Fruit fly (Drosophila melanogaster) whole organism, embryonic: ENCODE results near the gene CG6254.

Source experiments
- Atf3 ChIP-seq: fragments of 200-800 bp; sonication (Bioruptor generic); optimal IDR thresholded peaks from 3 replicates; lab custom pipeline; 2016; ENCODE audit warnings: missing biosample characterization, missing genetic modification characterization
- Bdp1 ChIP-seq: fragments of 200-800 bp; sonication (Bioruptor generic); optimal IDR thresholded peaks from 3 replicates; lab custom pipeline; 2016; ENCODE audit warnings: missing biosample characterization, missing genetic modification characterization
- Blimp-1 ChIP-seq: fragments of 200-800 bp; sonication (Bioruptor generic); optimal IDR thresholded peaks from 3 replicates; lab custom pipeline; 2018; ENCODE audit warnings: missing biosample characterization, missing genetic modification characterization, mild to moderate bottlenecking, moderate library complexity, missing genetic modification reagents
- CG10543 ChIP-seq: fragments of 200-800 bp; sonication (Bioruptor generic); optimal IDR thresholded peaks from 3 replicates; lab custom pipeline; 2017; ENCODE audit warnings: missing biosample characterization, mild to moderate bottlenecking, missing genetic modification characterization, moderate library complexity
- CG10959 ChIP-seq: fragments of 200-800 bp; sonication (Bioruptor generic); IDR thresholded peaks from 2 replicates; pipeline ENCODE4 v1.3.6; 2022; ENCODE audit warnings: missing biosample characterization, missing genetic modification characterization
- CG11085 ChIP-seq: fragments of 200-800 bp; sonication (Bioruptor generic); IDR thresholded peaks from 2 replicates; pipeline ENCODE4 v1.3.6; 2022; ENCODE audit warnings: missing biosample characterization, missing genetic modification characterization
- CG11247 ChIP-seq: fragments of 200-800 bp; sonication (Bioruptor generic); IDR thresholded peaks from 2 replicates; pipeline ENCODE4 v1.3.6; 2022; ENCODE audit warnings: missing biosample characterization, missing genetic modification characterization
- CG11456 ChIP-seq: fragments of 200-800 bp; sonication (Bioruptor generic); IDR thresholded peaks from 3 replicates; pipeline ENCODE4 v1.3.6; 2022; ENCODE audit warnings: missing biosample characterization, missing genetic modification characterization
- CG11560 ChIP-seq: fragments of 200-800 bp; sonication (Bioruptor generic); IDR thresholded peaks from 3 replicates; pipeline ENCODE4 v1.3.6; 2022; ENCODE audit warnings: missing biosample characterization, missing genetic modification characterization
- CG12299 ChIP-seq: fragments of 200-800 bp; sonication (Bioruptor generic); optimal IDR thresholded peaks from 2 replicates; lab custom pipeline; 2018; ENCODE audit warnings: missing biosample characterization, mild to moderate bottlenecking, missing genetic modification characterization
- CG12942 ChIP-seq: fragments of 200-800 bp; sonication (Bioruptor generic); optimal IDR thresholded peaks from 3 replicates; lab custom pipeline; 2016; ENCODE audit warnings: missing biosample characterization, missing genetic modification characterization
- CG1529 ChIP-seq: fragments of 200-800 bp; sonication (Bioruptor generic); optimal IDR thresholded peaks from 3 replicates; lab custom pipeline; 2018; ENCODE audit warnings: missing biosample characterization, missing genetic modification characterization
- CG15479 ChIP-seq: fragments of 200-800 bp; sonication (Bioruptor generic); optimal IDR thresholded peaks from 3 replicates; lab custom pipeline; 2019; ENCODE audit warnings: missing biosample characterization, mild to moderate bottlenecking, missing genetic modification characterization, moderate library complexity
- CG1603 ChIP-seq: fragments of 200-800 bp; sonication (Bioruptor generic); optimal IDR thresholded peaks from 2 replicates; lab custom pipeline; 2019; ENCODE audit warnings: missing biosample characterization, mild to moderate bottlenecking, missing genetic modification characterization, moderate library complexity
- CG1647 ChIP-seq: fragments of 200-800 bp; sonication (Bioruptor generic); optimal IDR thresholded peaks from 3 replicates; lab custom pipeline; 2016; ENCODE audit warnings: missing biosample characterization, missing genetic modification characterization
- CG17612 ChIP-seq: fragments of 200-800 bp; sonication (Bioruptor generic); IDR thresholded peaks from 2 replicates; pipeline ENCODE4 v1.3.6; 2022; ENCODE audit warnings: missing biosample characterization, missing genetic modification characterization
- CG2199 ChIP-seq: fragments of 200-800 bp; sonication (Bioruptor generic); IDR thresholded peaks from 3 replicates; pipeline ENCODE4 v1.3.6; 2022; ENCODE audit warnings: missing biosample characterization, missing genetic modification characterization
- CG2889 ChIP-seq: fragments of 200-800 bp; sonication (Bioruptor generic); IDR thresholded peaks from 3 replicates; pipeline ENCODE4 v1.3.6; 2022; ENCODE audit warnings: missing biosample characterization, missing genetic modification characterization
- CG30403 ChIP-seq: fragments of 200-800 bp; sonication (Bioruptor generic); optimal IDR thresholded peaks from 3 replicates; lab custom pipeline; 2016; ENCODE audit warnings: missing biosample characterization, missing genetic modification characterization
- CG6689 ChIP-seq: fragments of 200-800 bp; sonication (Bioruptor generic); IDR thresholded peaks from 2 replicates; pipeline ENCODE4 v1.3.6; 2022; ENCODE audit warnings: missing biosample characterization, missing genetic modification characterization
- CG7271 ChIP-seq: fragments of 200-800 bp; sonication (Bioruptor generic); optimal IDR thresholded peaks from 2 replicates; lab custom pipeline; 2018; ENCODE audit warnings: missing biosample characterization, mild to moderate bottlenecking, missing genetic modification characterization, moderate library complexity
- CG8388 ChIP-seq: fragments of 200-800 bp; sonication (Bioruptor generic); optimal IDR thresholded peaks from 2 replicates; lab custom pipeline; 2019; ENCODE audit warnings: missing biosample characterization, mild to moderate bottlenecking, missing genetic modification characterization, moderate library complexity
- CoRest ChIP-seq: fragments of 200-800 bp; sonication (Bioruptor generic); optimal IDR thresholded peaks from 3 replicates; lab custom pipeline; 2018; ENCODE audit warnings: missing biosample characterization, mild to moderate bottlenecking, missing genetic modification characterization, moderate library complexity
- Dad ChIP-seq: fragments of 200-800 bp; sonication (Bioruptor generic); optimal IDR thresholded peaks from 3 replicates; lab custom pipeline; 2016; ENCODE audit warnings: missing biosample characterization, missing genetic modification characterization
- Dbx ChIP-seq: fragments of 200-800 bp; sonication (Bioruptor generic); IDR thresholded peaks from 3 replicates; pipeline ENCODE4 v1.3.6; 2022; ENCODE audit warnings: missing biosample characterization, missing genetic modification characterization
- Deaf1 ChIP-seq: fragments of 200-800 bp; optimal IDR thresholded peaks from 3 replicates; lab custom pipeline; 2019; ENCODE audit warnings: missing biosample characterization, mild to moderate bottlenecking, missing genetic modification characterization, moderate library complexity
- Dip2 ChIP-seq: fragments of 200-800 bp; sonication (Bioruptor generic); IDR thresholded peaks from 2 replicates; pipeline ENCODE4 v1.3.6; 2022; ENCODE audit warnings: missing biosample characterization, missing genetic modification characterization
- Ets65A ChIP-seq: fragments of 200-800 bp; sonication (Bioruptor generic); peaks from one replicate; lab custom pipeline; 2016; ENCODE audit warnings: missing biosample characterization, missing genetic modification characterization
- Gsc ChIP-seq: fragments of 200-800 bp; sonication (Bioruptor generic); IDR thresholded peaks from 2 replicates; pipeline ENCODE4 v1.3.6; 2022; ENCODE audit warnings: missing biosample characterization, missing genetic modification characterization
- Hr3 ChIP-seq: fragments of 200-800 bp; sonication (Bioruptor generic); optimal IDR thresholded peaks from 3 replicates; lab custom pipeline; 2016; ENCODE audit warnings: missing biosample characterization, missing genetic modification characterization
- Hsf ChIP-seq: fragments of 200-800 bp; sonication (Bioruptor generic); optimal IDR thresholded peaks from 3 replicates; lab custom pipeline; 2016; ENCODE audit warnings: missing biosample characterization, missing genetic modification characterization
- Mad ChIP-seq: fragments of 200-800 bp; sonication (Bioruptor generic); optimal IDR thresholded peaks from 2 replicates; lab custom pipeline; 2016; ENCODE audit warnings: missing biosample characterization, missing genetic modification characterization
- Med ChIP-seq: fragments of 200-800 bp; sonication (Bioruptor generic); peaks from one replicate; lab custom pipeline; 2016; ENCODE audit warnings: missing biosample characterization, missing genetic modification characterization, mild to moderate bottlenecking, inconsistent platforms, moderate library complexity
- NC2β ChIP-seq: fragments of 200-800 bp; sonication (Bioruptor generic); optimal IDR thresholded peaks from 2 replicates; lab custom pipeline; 2016; ENCODE audit warnings: missing biosample characterization, missing genetic modification characterization
- Ravus ChIP-seq: fragments of 200-800 bp; sonication (Bioruptor generic); IDR thresholded peaks from 2 replicates; pipeline ENCODE4 v1.3.6; 2022; ENCODE audit warnings: missing biosample characterization, missing genetic modification characterization
- Sox100B ChIP-seq: fragments of 200-800 bp; sonication (Bioruptor generic); optimal IDR thresholded peaks from 3 replicates; lab custom pipeline; 2018; ENCODE audit warnings: missing biosample characterization, mild to moderate bottlenecking, missing genetic modification characterization
- Xbp1 ChIP-seq: fragments of 200-800 bp; sonication (Bioruptor generic); optimal IDR thresholded peaks from 3 replicates; lab custom pipeline; 2016; ENCODE audit warnings: missing biosample characterization, mild to moderate bottlenecking, missing genetic modification characterization
- btn ChIP-seq: fragments of 200-800 bp; sonication (Bioruptor generic); optimal IDR thresholded peaks from 2 replicates; lab custom pipeline; 2016; ENCODE audit warnings: missing biosample characterization, missing genetic modification characterization
- chif ChIP-seq, 2 experiments: fragments of 200-800 bp; sonication (Bioruptor generic); optimal IDR thresholded peaks; 3 replicates each; lab custom pipeline; 2016; ENCODE audit warnings: missing biosample characterization in 2 of 2, missing genetic modification characterization in 2 of 2
- chn ChIP-seq: fragments of 200-800 bp; sonication (Bioruptor generic); optimal IDR thresholded peaks from 2 replicates; lab custom pipeline; 2016; ENCODE audit warnings: missing biosample characterization, missing genetic modification characterization
- ci ChIP-seq: fragments of 200-800 bp; sonication (Bioruptor generic); IDR thresholded peaks from 3 replicates; pipeline ENCODE4 v1.3.6; 2022; ENCODE audit warnings: missing biosample characterization, missing genetic modification characterization
- dmrt11E ChIP-seq: fragments of 200-800 bp; sonication (Bioruptor generic); optimal IDR thresholded peaks from 3 replicates; lab custom pipeline; 2018; ENCODE audit warnings: missing biosample characterization, mild to moderate bottlenecking, missing genetic modification characterization, moderate library complexity
- ewg ChIP-seq: fragments of 200-800 bp; sonication (Bioruptor generic); optimal IDR thresholded peaks from 3 replicates; lab custom pipeline; 2017; ENCODE audit warnings: mild to moderate bottlenecking, missing biosample characterization, missing genetic modification reagents, missing genetic modification characterization
- gce ChIP-seq: fragments of 200-800 bp; sonication (Bioruptor generic); IDR thresholded peaks from 3 replicates; pipeline ENCODE4 v1.3.6; 2022; ENCODE audit warnings: missing biosample characterization, missing genetic modification characterization
- gsb-n ChIP-seq: fragments of 200-800 bp; sonication (Bioruptor generic); optimal IDR thresholded peaks from 3 replicates; lab custom pipeline; 2018; ENCODE audit warnings: missing biosample characterization, mild to moderate bottlenecking, missing genetic modification characterization
- kay ChIP-seq: fragments of 200-800 bp; sonication (Bioruptor generic); optimal IDR thresholded peaks from 2 replicates; lab custom pipeline; 2016; ENCODE audit warnings: missing biosample characterization, missing genetic modification characterization
- otp ChIP-seq: fragments of 200-800 bp; sonication (Bioruptor generic); IDR thresholded peaks from 3 replicates; pipeline ENCODE4, ENCODE4 v1.3.6; 2022; ENCODE audit warnings: missing biosample characterization, missing genetic modification characterization
- pita ChIP-seq: fragments of 200-800 bp; sonication (Bioruptor generic); optimal IDR thresholded peaks from 2 replicates; lab custom pipeline; 2017; ENCODE audit warnings: missing biosample characterization, mild to moderate bottlenecking, missing genetic modification characterization
- pnt ChIP-seq: fragments of 200-800 bp; sonication (Bioruptor generic); optimal IDR thresholded peaks from 3 replicates; lab custom pipeline; 2016; ENCODE audit warnings: missing biosample characterization, missing genetic modification characterization
- rib ChIP-seq: fragments of 200-800 bp; sonication (Bioruptor generic); IDR thresholded peaks from 2 replicates; pipeline ENCODE4 v1.3.6; 2022; ENCODE audit warnings: missing biosample characterization, missing genetic modification characterization
- ro ChIP-seq: fragments of 200-800 bp; sonication (Bioruptor generic); IDR thresholded peaks from 2 replicates; pipeline ENCODE4 v1.3.6; 2022; ENCODE audit warnings: missing biosample characterization, missing genetic modification characterization
- shn ChIP-seq: fragments of 200-800 bp; sonication (Bioruptor generic); optimal IDR thresholded peaks from 3 replicates; lab custom pipeline; 2016; ENCODE audit warnings: missing biosample characterization, missing genetic modification characterization
- so ChIP-seq: fragments of 200-800 bp; sonication (Bioruptor generic); IDR thresholded peaks from 3 replicates; pipeline ENCODE4 v1.3.6; 2022; ENCODE audit warnings: missing biosample characterization, missing genetic modification characterization

Gene CG6254

DNA sequence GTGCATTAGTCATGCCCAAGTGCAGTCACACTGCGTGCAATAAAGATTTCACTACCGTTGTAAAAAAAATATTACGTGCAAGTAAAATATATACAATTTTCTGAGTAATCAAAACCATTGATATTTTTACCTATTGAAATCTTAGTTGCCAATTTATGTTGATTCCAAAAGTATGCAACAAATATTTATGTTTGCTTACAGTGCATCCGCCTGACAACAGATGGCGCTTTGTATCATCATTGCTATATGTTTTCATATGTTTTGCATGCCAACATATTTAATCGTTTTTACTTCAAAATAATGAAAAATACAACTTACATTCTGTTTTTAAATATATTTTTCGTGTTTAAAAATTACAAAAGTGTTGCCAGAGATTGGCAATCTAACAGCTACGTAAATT, 42.4 kb upstream of the CG6254 start (continued):
- TF ChIP-seq so (GFP tag; lab: Robert Waterston, UW) = peak; percentile 73; the same call in 2 of the 3 replicates
- no peak for TF ChIP-seq kay (GFP tag; lab: Kevin White, UChicago)
- TF ChIP-seq CG30403 (GFP tag; lab: Kevin White, UChicago) = peak; percentile 16
- peak; percentile 17 for TF ChIP-seq btn
- peak; percentile 14; the same call in 1 of the 2 replicates for TF ChIP-seq CG10959 (GFP tag; lab: Robert Waterston, UW)
- no peak for TF ChIP-seq Gsc (GFP tag; lab: Robert Waterston, UW)
- TF ChIP-seq Hsf (GFP tag; lab: Kevin White, UChicago) = peak; percentile 49
- peak; percentile 11 for TF ChIP-seq CoRest (tag; lab: Kevin White, UChicago)
- TF ChIP-seq gce (GFP tag; lab: Robert Waterston, UW) = no peak
- no peak for TF ChIP-seq CG11560 (tag; lab: Robert Waterston, UW)
- TF ChIP-seq gsb-n = peak; percentile 22
- peak; percentile 86 for TF ChIP-seq CG2199 (GFP tag; lab: Robert Waterston, UW)
- TF ChIP-seq CG10543 = no peak
- TF ChIP-seq Dbx (GFP tag; lab: Robert Waterston, UW) = no peak; the same call in 2 of the 3 replicates
- TF ChIP-seq CG11085 (GFP tag; lab: Robert Waterston, UW) = peak; percentile 16; the same call in 1 of the 2 replicates
- no peak for TF ChIP-seq Mad (GFP tag; lab: Kevin White, UChicago)
- TF ChIP-seq pita = no peak
- no peak for TF ChIP-seq otp (GFP tag; lab: Robert Waterston, UW)
- peak; percentile 6 for TF ChIP-seq CG1529 (GFP tag; lab: Kevin White, UChicago)
- TF ChIP-seq Dip2 (GFP tag; lab: Robert Waterston, UW) = no peak
- peak; percentile 8 for TF ChIP-seq chn
- 0 out of 2 replicates have a peak, but pooled peaks have one; percentile 45 for TF ChIP-seq CG11247 (GFP tag; lab: Robert Waterston, UW)
- TF ChIP-seq Ets65A = peak; percentile 84
- no peak for TF ChIP-seq rib (GFP tag; lab: Robert Waterston, UW)
- no peak for TF ChIP-seq Hr3
- peak; percentile 59; the same call in 1 of the 3 replicates for TF ChIP-seq CG11456 (GFP tag; lab: Robert Waterston, UW)
- peak; percentile 42 for TF ChIP-seq CG7271 (tag; lab: Kevin White, UChicago)
- TF ChIP-seq pnt = no peak
- peak; percentile 90 for TF ChIP-seq Med (GFP tag; lab: Kevin White, UChicago)
- peak; percentile 37 to 60 for TF ChIP-seq chif (GFP tag; optimal IDR thresholded peaks at IDR 0.05; lab: Kevin White, UChicago)
- no peak for TF ChIP-seq CG15479
- TF ChIP-seq CG6689 = no peak
- TF ChIP-seq dmrt11E (tag; lab: Kevin White, UChicago) = peak; percentile 24
- TF ChIP-seq CG12299 = no peak
- no peak for TF ChIP-seq CG17612 (GFP tag; lab: Robert Waterston, UW)
- no peak for TF ChIP-seq shn (GFP tag; lab: Kevin White, UChicago)
- peak; percentile 73 for TF ChIP-seq ci (GFP tag; lab: Robert Waterston, UW)
- TF ChIP-seq Dad = no peak
- no peak for TF ChIP-seq ewg
- no peak for TF ChIP-seq Bdp1 (GFP tag; lab: Kevin White, UChicago)
- peak; percentile 44 for TF ChIP-seq Sox100B
- TF ChIP-seq Ravus (GFP tag; lab: Robert Waterston, UW) = no peak
- TF ChIP-seq CG12942 (GFP tag; lab: Kevin White, UChicago) = no peak
- no peak for TF ChIP-seq ro (GFP tag; lab: Robert Waterston, UW)
- TF ChIP-seq Atf3 (GFP tag; lab: Kevin White, UChicago) = peak; percentile 30
- peak; percentile 79 for TF ChIP-seq CG8388 (GFP tag; lab: Kevin White, UChicago)
- peak; percentile 43 for TF ChIP-seq Xbp1
- peak; percentile 37 for TF ChIP-seq Blimp-1 (GFP tag; lab: Kevin White, UChicago)
- peak; percentile 21 for TF ChIP-seq NC2β (GFP tag; lab: Kevin White, UChicago)
- TF ChIP-seq Deaf1 = no peak
- TF ChIP-seq CG1603 (tag; lab: Kevin White, UChicago) = peak; percentile 53
- no peak for TF ChIP-seq CG1647 (GFP tag; lab: Kevin White, UChicago)
- TF ChIP-seq CG2889 = no peak
